Fruit fly (Drosophila melanogaster) whole organism, embryonic: ENCODE data around the gene Arp1.

ENCODE experiments used
- CG15514 ChIP-seq: fragments of 200-800 bp; sonication (Bioruptor generic); optimal IDR thresholded peaks from 3 replicates; lab custom pipeline; 2017; ENCODE audit warnings: missing biosample characterization, missing genetic modification characterization, mild to moderate bottlenecking, moderate library complexity, missing genetic modification reagents
- Jarid2 ChIP-seq: fragments of 200-800 bp; sonication (Bioruptor generic); optimal IDR thresholded peaks from 3 replicates; lab custom pipeline; 2017; ENCODE audit warnings: mild to moderate bottlenecking, missing biosample characterization, missing genetic modification reagents, missing genetic modification characterization
- Stat92E ChIP-seq, 3 experiments: fragments of >200 bp in 2 of 3; fragments of 200-800 bp in 1 of 3; sonication (Bioruptor generic) in 1 of 3; optimal IDR thresholded peaks; 2 replicates each; lab custom pipeline; 2017 to 2019; ENCODE audit warnings: missing biosample characterization in 3 of 3, missing genetic modification characterization in 3 of 3, mild to moderate bottlenecking in 1 of 3, moderate library complexity in 1 of 3

- TF ChIP-seq Stat92E (GFP tag; optimal IDR thresholded peaks at IDR 0.05; lab: Kevin White, UChicago) (no peak), CG15514 (no peak), Jarid2 (GFP tag; lab: Kevin White, UChicago) (no peak)
Observed at dm6 chr3R:12650537-12650936, 41.0 kb upstream of the Arp1 start.
